Worm (Caenorhabditis elegans) whole organism, late embryonic: ENCODE measurements around the gene sgn-1.

Experiments
- C08G9.2 ChIP-seq: sonication (generic microtip); optimal IDR thresholded peaks from 2 replicates; lab custom pipeline; 2016; ENCODE audit warnings: mild to moderate bottlenecking, missing genetic modification characterization, moderate library complexity, missing compliant biosample characterization
- T23F11.4 ChIP-seq: fragments of 200-800 bp; sonication (Bioruptor generic); optimal IDR thresholded peaks from 2 replicates; lab custom pipeline; 2018; ENCODE audit warnings: mild to moderate bottlenecking, missing genetic modification characterization, missing compliant biosample characterization
- Y22D7AL.16 ChIP-seq: sonication (generic microtip); optimal IDR thresholded peaks from 2 replicates; lab custom pipeline; 2016; ENCODE audit warnings: missing genetic modification characterization, missing compliant biosample characterization
- ama-1 ChIP-seq: fragments of 150-350 bp; optimal IDR thresholded peaks from 2 replicates; lab custom pipeline; 2014
- ceh-14 ChIP-seq: sonication (generic microtip); optimal IDR thresholded peaks from 2 replicates; lab custom pipeline; 2016; ENCODE audit warnings: missing genotype, missing genetic modification characterization, missing compliant biosample characterization
- ceh-22 ChIP-seq: sonication (generic microtip); optimal IDR thresholded peaks from 2 replicates; lab custom pipeline; 2017; ENCODE audit warnings: missing biosample characterization, missing genetic modification characterization
- ceh-24 ChIP-seq: sonication (generic microtip); optimal IDR thresholded peaks from 2 replicates; lab custom pipeline; 2016; ENCODE audit warnings: mild to moderate bottlenecking, missing genetic modification characterization, missing compliant biosample characterization
- ceh-31 ChIP-seq: sonication (generic microtip); optimal IDR thresholded peaks from 2 replicates; lab custom pipeline; 2016; ENCODE audit warnings: missing genetic modification characterization, missing compliant biosample characterization
- ceh-34 ChIP-seq: sonication (generic microtip); optimal IDR thresholded peaks from 2 replicates; lab custom pipeline; 2016; ENCODE audit warnings: mild to moderate bottlenecking, missing genetic modification characterization, missing compliant biosample characterization
- ceh-48 ChIP-seq: sonication (generic microtip); optimal IDR thresholded peaks from 2 replicates; lab custom pipeline; 2016; ENCODE audit warnings: missing genetic modification characterization, inconsistent platforms, missing compliant biosample characterization
- ceh-6 ChIP-seq: fragments of 200-800 bp; sonication (Bioruptor generic); optimal IDR thresholded peaks from 2 replicates; lab custom pipeline; 2018; ENCODE audit warnings: mild to moderate bottlenecking, missing genetic modification characterization, missing compliant biosample characterization
- ceh-9 ChIP-seq: sonication (generic microtip); optimal IDR thresholded peaks from 2 replicates; lab custom pipeline; 2016; ENCODE audit warnings: mild to moderate bottlenecking, missing genetic modification characterization, inconsistent platforms, missing compliant biosample characterization
- elt-2 ChIP-seq: sonication (generic microtip); optimal IDR thresholded peaks from 2 replicates; lab custom pipeline; 2016; ENCODE audit warnings: missing genetic modification reagents, missing genetic modification characterization, missing compliant biosample characterization
- ets-4 ChIP-seq: sonication (generic microtip); optimal IDR thresholded peaks from 2 replicates; lab custom pipeline; 2016; ENCODE audit warnings: missing genetic modification characterization, missing compliant biosample characterization
- fkh-6 ChIP-seq: sonication (generic microtip); optimal IDR thresholded peaks from 2 replicates; lab custom pipeline; 2016; ENCODE audit warnings: missing genetic modification characterization, missing compliant biosample characterization
- gmeb-2 ChIP-seq: sonication (generic microtip); optimal IDR thresholded peaks from 2 replicates; lab custom pipeline; 2016; ENCODE audit warnings: missing genetic modification characterization, inconsistent platforms, missing compliant biosample characterization
- hlh-15 ChIP-seq: sonication (generic microtip); optimal IDR thresholded peaks from 2 replicates; lab custom pipeline; 2016; ENCODE audit warnings: missing genetic modification characterization, missing compliant biosample characterization
- hlh-6 ChIP-seq: sonication (generic microtip); optimal IDR thresholded peaks from 2 replicates; lab custom pipeline; 2016; ENCODE audit warnings: missing genotype, missing genetic modification characterization, missing compliant biosample characterization
- hlh-8 ChIP-seq: sonication (generic microtip); optimal IDR thresholded peaks from 2 replicates; lab custom pipeline; 2016; ENCODE audit warnings: missing genotype, missing genetic modification characterization, missing compliant biosample characterization
- lin-11 ChIP-seq: fragments of 200-800 bp; sonication (Bioruptor generic); optimal IDR thresholded peaks from 2 replicates; lab custom pipeline; 2018; ENCODE audit warnings: mild to moderate bottlenecking, missing genetic modification characterization, missing compliant biosample characterization
- madf-2 ChIP-seq: sonication (generic microtip); optimal IDR thresholded peaks from 2 replicates; lab custom pipeline; 2017; ENCODE audit warnings: missing genetic modification characterization, missing compliant biosample characterization
- mec-3 ChIP-seq: sonication (generic microtip); optimal IDR thresholded peaks from 2 replicates; lab custom pipeline; 2016; ENCODE audit warnings: borderline replicate concordance, missing genetic modification characterization, missing compliant biosample characterization
- nhr-11 ChIP-seq: fragments of 150-350 bp; optimal IDR thresholded peaks from 2 replicates; lab custom pipeline; 2014; ENCODE audit warnings: missing biosample characterization, missing genetic modification characterization
- nhr-232 ChIP-seq: sonication (generic microtip); optimal IDR thresholded peaks from 2 replicates; lab custom pipeline; 2016; ENCODE audit warnings: missing genetic modification characterization, missing compliant biosample characterization
- pat-9 ChIP-seq: fragments of 200-800 bp; sonication (Bioruptor generic); optimal IDR thresholded peaks from 2 replicates; lab custom pipeline; 2018; ENCODE audit warnings: mild to moderate bottlenecking, missing genetic modification characterization, moderate library complexity, missing compliant biosample characterization
- pha-2 ChIP-seq: sonication (generic microtip); optimal IDR thresholded peaks from 2 replicates; lab custom pipeline; 2017; ENCODE audit warnings: mild to moderate bottlenecking, missing genetic modification characterization, missing compliant biosample characterization
- ref-2 ChIP-seq: sonication (generic microtip); optimal IDR thresholded peaks from 2 replicates; lab custom pipeline; 2016; ENCODE audit warnings: missing genetic modification characterization, missing compliant biosample characterization
- rnt-1 ChIP-seq: sonication (generic microtip); optimal IDR thresholded peaks from 2 replicates; lab custom pipeline; 2016; ENCODE audit warnings: missing genetic modification characterization, missing compliant biosample characterization
- sdc-2 ChIP-seq: sonication (generic microtip); optimal IDR thresholded peaks from 2 replicates; lab custom pipeline; 2016; ENCODE audit warnings: missing genotype, missing genetic modification characterization, missing compliant biosample characterization
- syd-9 ChIP-seq: sonication (generic microtip); optimal IDR thresholded peaks from 2 replicates; lab custom pipeline; 2016; ENCODE audit warnings: mild to moderate bottlenecking, missing genetic modification characterization, moderate library complexity, missing compliant biosample characterization
- tbx-7 ChIP-seq: sonication (generic microtip); optimal IDR thresholded peaks from 2 replicates; lab custom pipeline; 2016; ENCODE audit warnings: missing genotype, missing genetic modification characterization, missing compliant biosample characterization
- ttx-3 ChIP-seq: sonication (generic microtip); optimal IDR thresholded peaks from 2 replicates; lab custom pipeline; 2016; ENCODE audit warnings: missing genetic modification reagents, missing genetic modification characterization, missing compliant biosample characterization
- unc-3 ChIP-seq, 2 experiments: fragments of 200-800 bp in 1 of 2; sonication (Bioruptor generic) in 1 of 2; sonication (generic microtip) in 1 of 2; conservative IDR thresholded peaks in 1 of 2; optimal IDR thresholded peaks in 1 of 2; 2 replicates each; pipeline versions ENCODE4 v1.3.6 to Lab custom; 2016 to 2022; ENCODE audit warnings: missing compliant biosample characterization in 2 of 2, missing genetic modification characterization in 2 of 2, missing genetic modification reagents in 1 of 2
- unc-42 ChIP-seq: sonication (generic microtip); optimal IDR thresholded peaks from 2 replicates; lab custom pipeline; 2016; ENCODE audit warnings: missing genotype, missing genetic modification characterization, missing compliant biosample characterization
- unc-86 ChIP-seq: sonication (generic microtip); optimal IDR thresholded peaks from 2 replicates; lab custom pipeline; 2016; ENCODE audit warnings: missing genetic modification characterization, missing compliant biosample characterization
- zip-5 ChIP-seq: sonication (generic microtip); optimal IDR thresholded peaks from 2 replicates; lab custom pipeline; 2016; ENCODE audit warnings: missing genetic modification characterization, missing compliant biosample characterization
- ztf-16 ChIP-seq: sonication (generic microtip); optimal IDR thresholded peaks from 2 replicates; lab custom pipeline; 2017; ENCODE audit warnings: missing genetic modification characterization, missing compliant biosample characterization

sgn-1 gene

DNA sequence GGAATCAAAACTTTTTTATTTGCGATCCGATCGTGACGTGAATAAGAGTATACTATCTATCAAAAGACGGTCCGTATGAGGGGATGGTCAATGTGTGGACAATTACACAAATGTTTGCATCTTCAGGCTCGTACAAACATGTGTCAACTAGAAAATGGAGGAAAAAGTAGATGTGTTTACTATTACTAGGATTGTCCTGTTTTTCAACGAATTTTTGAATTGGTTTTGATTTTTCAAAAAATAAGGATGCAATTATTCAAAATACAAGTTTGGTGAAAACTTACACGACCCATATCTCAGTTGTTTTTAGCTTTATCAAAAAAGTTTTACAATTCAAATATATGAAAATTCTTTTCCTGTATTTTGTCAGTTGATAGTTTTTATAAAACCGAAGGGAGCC is 28.2 kb downstream of the sgn-1 start, which contains the start of gene K08F8.7:
K08F8.7 (minus strand) TSS at position 101 of the 400 bp plus-strand sequence.
- TF ChIP-seq elt-2 (tag; lab: Kevin White, UChicago) (no peak), ceh-31 (no peak), zip-5 (tag; lab: Kevin White, UChicago) (no peak), ceh-22 (tag; lab: Kevin White, UChicago) (no peak), lin-11 (tag; lab: Kevin White, UChicago) (no peak), ztf-16 (tag; lab: Kevin White, UChicago) (no peak), ceh-14 (no peak), ceh-48 (tag; lab: Kevin White, UChicago) (no peak), nhr-11 (tag; lab: Kevin White, UChicago) (no peak), ceh-6 (GFP tag; lab: Kevin White, UChicago) (no peak), Y22D7AL.16 (tag; lab: Kevin White, UChicago) (no peak), unc-86 (tag; lab: Kevin White, UChicago) (no peak), hlh-8 (tag; lab: Kevin White, UChicago) (no peak), ref-2 (tag; lab: Kevin White, UChicago) (no peak)

DNA sequence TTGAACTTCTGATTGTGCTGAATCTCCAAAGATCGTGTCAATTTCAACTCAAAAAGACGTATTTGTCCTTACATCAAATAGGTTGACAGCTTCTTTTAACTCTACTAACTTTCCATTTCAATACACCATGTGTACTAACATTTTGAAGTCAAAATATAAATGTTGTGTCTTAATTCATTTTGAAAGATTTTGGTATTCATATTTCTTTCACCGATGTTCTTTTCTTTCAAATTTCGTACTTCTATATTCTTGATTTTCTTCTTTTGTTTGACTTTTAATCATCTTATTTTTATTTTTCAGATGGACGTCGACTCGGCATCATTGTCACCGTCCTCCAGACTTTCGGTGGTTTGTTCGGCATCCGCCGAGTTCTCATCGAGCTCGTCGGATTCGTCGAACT is 31.8 kb downstream of the sgn-1 start, which contains the start of gene atf-2:
atf-2 (plus strand) TSS at position 301 of the 400 bp plus-strand sequence.
- TF ChIP-seq ttx-3 (tag; lab: Kevin White, UChicago) = no peak
- TF ChIP-seq ceh-24 (tag; lab: Kevin White, UChicago) = no peak
- no peak for TF ChIP-seq madf-2 (tag; lab: Kevin White, UChicago)
- no peak for TF ChIP-seq rnt-1
- TF ChIP-seq nhr-232 (tag; lab: Kevin White, UChicago) = no peak
- TF ChIP-seq fkh-6 (tag; lab: Kevin White, UChicago) = no peak
- TF ChIP-seq ceh-9 (tag; lab: Kevin White, UChicago) = no peak
- TF ChIP-seq unc-42 (tag; lab: Kevin White, UChicago) = no peak
- no peak for TF ChIP-seq ets-4 (tag; lab: Kevin White, UChicago)
- no peak for TF ChIP-seq mec-3 (tag; lab: Kevin White, UChicago)
- no peak for TF ChIP-seq gmeb-2

DNA sequence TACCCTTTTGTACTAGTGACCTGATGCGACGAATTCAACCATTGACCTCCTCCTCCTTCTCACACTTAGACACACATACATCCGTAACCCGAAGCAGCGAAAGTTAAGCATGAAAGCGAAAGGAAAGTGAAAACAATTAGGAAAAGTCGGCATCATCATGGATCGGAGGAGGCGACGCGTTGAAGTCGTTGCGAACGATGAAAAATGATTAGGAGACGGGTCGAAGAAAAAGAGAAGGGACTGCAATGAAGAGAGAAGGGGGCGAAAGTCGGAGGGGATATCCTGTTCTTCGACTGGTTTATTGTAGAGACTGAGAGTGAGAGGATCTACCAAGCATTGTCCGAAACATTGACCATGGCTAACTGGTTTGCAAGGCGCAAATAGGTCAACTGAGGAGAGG is 32.4 kb downstream of the sgn-1 start:
- TF ChIP-seq ama-1 (lab: Kevin White, UChicago) = peak; percentile 10
- peak; percentile 28 for TF ChIP-seq sdc-2 (tag; lab: Kevin White, UChicago)
- TF ChIP-seq lin-11 (tag; lab: Kevin White, UChicago) = no peak
- TF ChIP-seq pha-2 (tag; lab: Kevin White, UChicago) = no peak
- TF ChIP-seq C08G9.2 (tag; lab: Kevin White, UChicago) = no peak
- TF ChIP-seq ref-2 (tag; lab: Kevin White, UChicago) = peak; percentile 66
- TF ChIP-seq syd-9 = no peak
- peak; percentile 21 for TF ChIP-seq rnt-1
- peak; percentile 64 for TF ChIP-seq ceh-31
- TF ChIP-seq pat-9 (tag; lab: Kevin White, UChicago) = no peak
- TF ChIP-seq tbx-7 (tag; lab: Kevin White, UChicago) = no peak

DNA sequence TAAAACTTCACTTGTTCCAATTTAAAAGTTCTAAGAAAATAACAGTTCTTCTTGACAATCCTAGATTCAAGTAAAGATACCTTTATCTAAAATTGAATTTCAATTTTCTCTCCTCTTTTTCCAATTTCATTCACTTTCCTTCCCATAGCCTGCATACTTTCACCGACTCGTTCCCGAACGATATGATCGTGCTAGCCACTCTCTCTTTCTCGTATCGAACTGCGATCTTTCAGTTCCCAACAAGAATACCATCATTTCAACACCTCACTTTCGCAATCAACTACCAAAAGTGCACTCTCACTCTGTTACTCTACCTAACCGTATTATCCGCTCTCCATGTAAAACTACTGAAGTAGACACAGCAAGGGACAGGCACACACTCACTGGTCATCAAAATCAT is 33.4 kb downstream of the sgn-1 start:
- TF ChIP-seq ceh-34 (tag; lab: Kevin White, UChicago) (no peak), T23F11.4 (GFP tag; lab: Kevin White, UChicago) (no peak), hlh-15 (tag; lab: Kevin White, UChicago) (no peak), unc-3 (GFP tag; conservative IDR thresholded peaks at IDR 0.05; lab: Robert Waterston, UW) (no peak), unc-3 (tag; optimal IDR thresholded peaks at IDR 0.05; lab: Kevin White, UChicago) (no peak), rnt-1 (no peak), hlh-6 (no peak)
- TF ChIP-seq, all 69 proteins: peak for 0
